Fruit fly (Drosophila melanogaster): ENCODE data around the gene Tm2.

Tm2 gene

dm6 chr3R:15293878-15294350 lies 16.1 kb upstream of the Tm2 start:
- TF ChIP-seq CG34367 (tag; optimal IDR thresholded peaks at IDR 0.05): no peak
- no peak for TF ChIP-seq CG8159 (tag; optimal IDR thresholded peaks at IDR 0.05)
- no peak for TF ChIP-seq CG14655 (GFP tag; optimal IDR thresholded peaks at IDR 0.05)
- TF ChIP-seq gl (tag; optimal IDR thresholded peaks at IDR 0.05): no peak
- TF ChIP-seq CG9948 (tag; optimal IDR thresholded peaks at IDR 0.05): no peak
- TF ChIP-seq CG15710 (tag; optimal IDR thresholded peaks at IDR 0.05): no peak
- TF ChIP-seq CG32121 (GFP tag; IDR thresholded peaks at IDR 0.05): no peak
- no peak for TF ChIP-seq Pif1A (GFP tag; optimal IDR thresholded peaks at IDR 0.05)
- TF ChIP-seq CG17806 (tag; optimal IDR thresholded peaks at IDR 0.05): no peak
- TF ChIP-seq CG12605 (GFP tag; IDR thresholded peaks at IDR 0.05): no peak
- TF ChIP-seq CG10348 (GFP tag; IDR thresholded peaks at IDR 0.05): no peak
- TF ChIP-seq Ets98B (GFP tag; IDR thresholded peaks at IDR 0.05): no peak
- no peak for TF ChIP-seq EcR (GFP tag; optimal IDR thresholded peaks at IDR 0.05)
- TF ChIP-seq CG8301 (tag; optimal IDR thresholded peaks at IDR 0.05): no peak
- no peak for TF ChIP-seq CG13204 (GFP tag; optimal IDR thresholded peaks at IDR 0.05)
- no peak for TF ChIP-seq Pif1B (GFP tag; optimal IDR thresholded peaks at IDR 0.05)
- TF ChIP-seq fd96Ca (GFP tag; IDR thresholded peaks at IDR 0.05): no peak
- no peak for TF ChIP-seq CG4496 (GFP tag; IDR thresholded peaks at IDR 0.05)
- no peak for TF ChIP-seq D1 (tag; optimal IDR thresholded peaks at IDR 0.05)
- TF ChIP-seq rn (GFP tag; IDR thresholded peaks at IDR 0.05): no peak

- no peak for TF ChIP-seq EcR (GFP tag; optimal IDR thresholded peaks at IDR 0.05)
- TF ChIP-seq rn (GFP tag; IDR thresholded peaks at IDR 0.05): no peak
- TF ChIP-seq CG14655 (GFP tag; optimal IDR thresholded peaks at IDR 0.05): no peak
- TF ChIP-seq gl (tag; optimal IDR thresholded peaks at IDR 0.05): no peak
- no peak for TF ChIP-seq Snoo (tag; optimal IDR thresholded peaks at IDR 0.05)
- no peak for TF ChIP-seq CG8301 (tag; optimal IDR thresholded peaks at IDR 0.05)
Measured at dm6 chr3R:15297904-15298303, 12.1 kb upstream of the Tm2 start.

- TF ChIP-seq CG14655 (GFP tag; optimal IDR thresholded peaks at IDR 0.05) (no peak), gl (tag; optimal IDR thresholded peaks at IDR 0.05) (no peak), EcR (GFP tag; optimal IDR thresholded peaks at IDR 0.05) (no peak)
Measured at dm6 chr3R:15305246-15305645, 4.7 kb upstream of the Tm2 start.

dm6 chr3R:15310695-15311094 lies 702 bp downstream of the Tm2 start:
- TF ChIP-seq CG13204 (GFP tag; optimal IDR thresholded peaks at IDR 0.05): no peak
- TF ChIP-seq CG4496 (GFP tag; IDR thresholded peaks at IDR 0.05): no peak
- TF ChIP-seq CG10348 (GFP tag; IDR thresholded peaks at IDR 0.05): no peak
- no peak for TF ChIP-seq CG34367 (tag; optimal IDR thresholded peaks at IDR 0.05)
- TF ChIP-seq CG8301 (tag; optimal IDR thresholded peaks at IDR 0.05): no peak
- no peak for TF ChIP-seq rn (GFP tag; IDR thresholded peaks at IDR 0.05)
- TF ChIP-seq Ets98B (GFP tag; IDR thresholded peaks at IDR 0.05): no peak
- no peak for TF ChIP-seq CG8159 (tag; optimal IDR thresholded peaks at IDR 0.05)
- no peak for TF ChIP-seq EcR (GFP tag; optimal IDR thresholded peaks at IDR 0.05)
- no peak for TF ChIP-seq gl (tag; optimal IDR thresholded peaks at IDR 0.05)
- no peak for TF ChIP-seq CG9948 (tag; optimal IDR thresholded peaks at IDR 0.05)
- TF ChIP-seq CG14655 (GFP tag; optimal IDR thresholded peaks at IDR 0.05): no peak
- no peak for TF ChIP-seq CG32121 (GFP tag; IDR thresholded peaks at IDR 0.05)
- no peak for TF ChIP-seq Snoo (tag; optimal IDR thresholded peaks at IDR 0.05)
- no peak for TF ChIP-seq CG15710 (tag; optimal IDR thresholded peaks at IDR 0.05)
- no peak for TF ChIP-seq CG12605 (GFP tag; IDR thresholded peaks at IDR 0.05)
- no peak for TF ChIP-seq fd96Ca (GFP tag; IDR thresholded peaks at IDR 0.05)
- no peak for TF ChIP-seq Pif1A (GFP tag; optimal IDR thresholded peaks at IDR 0.05)

- TF ChIP-seq CG13204 (GFP tag; optimal IDR thresholded peaks at IDR 0.05): no peak
- TF ChIP-seq CG14655 (GFP tag; optimal IDR thresholded peaks at IDR 0.05): no peak
- no peak for TF ChIP-seq CG8159 (tag; optimal IDR thresholded peaks at IDR 0.05)
- TF ChIP-seq CG9948 (tag; optimal IDR thresholded peaks at IDR 0.05): no peak
- no peak for TF ChIP-seq CG8301 (tag; optimal IDR thresholded peaks at IDR 0.05)
- TF ChIP-seq EcR (GFP tag; optimal IDR thresholded peaks at IDR 0.05): no peak
- TF ChIP-seq Ets98B (GFP tag; IDR thresholded peaks at IDR 0.05): no peak
- TF ChIP-seq CG12605 (GFP tag; IDR thresholded peaks at IDR 0.05): no peak
- TF ChIP-seq rn (GFP tag; IDR thresholded peaks at IDR 0.05): no peak
- no peak for TF ChIP-seq CG10348 (GFP tag; IDR thresholded peaks at IDR 0.05)
- TF ChIP-seq gl (tag; optimal IDR thresholded peaks at IDR 0.05): no peak
- TF ChIP-seq CG17806 (tag; optimal IDR thresholded peaks at IDR 0.05): no peak
- TF ChIP-seq CG15710 (tag; optimal IDR thresholded peaks at IDR 0.05): no peak
- TF ChIP-seq fd96Ca (GFP tag; IDR thresholded peaks at IDR 0.05): no peak
- TF ChIP-seq CG34367 (tag; optimal IDR thresholded peaks at IDR 0.05): no peak
- no peak for TF ChIP-seq CG32121 (GFP tag; IDR thresholded peaks at IDR 0.05)
- no peak for TF ChIP-seq Pif1B (GFP tag; optimal IDR thresholded peaks at IDR 0.05)
- TF ChIP-seq Snoo (tag; optimal IDR thresholded peaks at IDR 0.05): no peak
Measured at dm6 chr3R:15313836-15314235, 3.8 kb downstream of the Tm2 start.

dm6 chr3R:15316326-15316725 lies 6.3 kb downstream of the Tm2 start, which contains the start of gene CG14866:
TSS of gene CG14866 (plus strand) at chr3R:15316471.
- TF ChIP-seq D1 (tag; optimal IDR thresholded peaks at IDR 0.05) (no peak), CG8159 (tag; optimal IDR thresholded peaks at IDR 0.05) (no peak), CG17806 (tag; optimal IDR thresholded peaks at IDR 0.05) (no peak), CG8301 (tag; optimal IDR thresholded peaks at IDR 0.05) (no peak), CG15710 (tag; optimal IDR thresholded peaks at IDR 0.05) (no peak), CG4496 (GFP tag; IDR thresholded peaks at IDR 0.05) (no peak), CG12605 (GFP tag; IDR thresholded peaks at IDR 0.05) (no peak), gl (tag; optimal IDR thresholded peaks at IDR 0.05) (no peak), CG34367 (tag; optimal IDR thresholded peaks at IDR 0.05) (no peak), Pif1A (GFP tag; optimal IDR thresholded peaks at IDR 0.05) (no peak), CG32121 (GFP tag; IDR thresholded peaks at IDR 0.05) (no peak), rn (GFP tag; IDR thresholded peaks at IDR 0.05) (no peak), CG13204 (GFP tag; optimal IDR thresholded peaks at IDR 0.05) (no peak), Snoo (tag; optimal IDR thresholded peaks at IDR 0.05) (no peak)

All from whole organism, pupa.